Worm (Caenorhabditis elegans) whole organism, young adult: ENCODE data around the gene F59E11.7.

ENCODE experiments used
- C17E4.6 ChIP-seq: fragments of 200-800 bp; sonication (Bioruptor generic); IDR thresholded peaks from 2 replicates; pipeline ENCODE4 v1.3.6; 2022; ENCODE audit warnings: missing genetic modification reagents, missing genetic modification characterization, missing compliant biosample characterization
- F33H1.4 ChIP-seq: fragments of 200-800 bp; sonication (Bioruptor generic); IDR thresholded peaks from 2 replicates; pipeline ENCODE4 v1.3.6; 2022; ENCODE audit warnings: missing genetic modification reagents, missing genetic modification characterization, missing compliant biosample characterization
- F37B4.10 ChIP-seq: fragments of 200-800 bp; sonication (Bioruptor generic); IDR thresholded peaks from 2 replicates; pipeline ENCODE4 v1.3.6; 2022; ENCODE audit warnings: missing genetic modification characterization, missing compliant biosample characterization
- K12H6.12 ChIP-seq: fragments of 200-800 bp; sonication (Bioruptor generic); optimal IDR thresholded peaks from 2 replicates; lab custom pipeline; 2018; ENCODE audit warnings: mild to moderate bottlenecking, missing genetic modification characterization, missing compliant biosample characterization
- T07F8.4 ChIP-seq: sonication (generic microtip); optimal IDR thresholded peaks from 2 replicates; lab custom pipeline; 2016; ENCODE audit warnings: mild to moderate bottlenecking, missing genetic modification characterization, moderate library complexity, missing compliant biosample characterization
- T26A5.8 ChIP-seq: sonication (generic microtip); optimal IDR thresholded peaks from 2 replicates; lab custom pipeline; 2016; ENCODE audit warnings: missing genetic modification characterization, missing compliant biosample characterization
- Y67H2A.10 ChIP-seq: fragments of 200-800 bp; sonication (Bioruptor generic); conservative IDR thresholded peaks from 2 replicates; pipeline ENCODE4 v1.3.6; 2022; ENCODE audit warnings: missing genetic modification reagents, missing genetic modification characterization, missing compliant biosample characterization
- aptf-3 ChIP-seq: fragments of 200-800 bp; sonication (Bioruptor generic); IDR thresholded peaks from 2 replicates; pipeline ENCODE4 v1.3.6; 2022; ENCODE audit warnings: missing genetic modification characterization, missing compliant biosample characterization
- athp-1 ChIP-seq: sonication (generic microtip); optimal IDR thresholded peaks from 2 replicates; lab custom pipeline; 2017; ENCODE audit warnings: mild to moderate bottlenecking, missing genetic modification characterization, missing compliant biosample characterization
- ccch-3 ChIP-seq: fragments of 200-800 bp; sonication (Bioruptor generic); optimal IDR thresholded peaks from 2 replicates; lab custom pipeline; 2018; ENCODE audit warnings: mild to moderate bottlenecking, missing genetic modification characterization, missing compliant biosample characterization
- ceh-100 ChIP-seq: fragments of 200-800 bp; sonication (Bioruptor generic); IDR thresholded peaks from 2 replicates; pipeline ENCODE4 v1.3.6; 2022; ENCODE audit warnings: missing genetic modification reagents, missing genetic modification characterization, missing compliant biosample characterization
- ceh-58 ChIP-seq: fragments of 200-800 bp; sonication (Bioruptor generic); IDR thresholded peaks from 2 replicates; pipeline ENCODE4 v1.3.6; 2022; ENCODE audit warnings: missing genetic modification characterization, missing compliant biosample characterization
- ceh-91 ChIP-seq: fragments of 200-800 bp; sonication (Bioruptor generic); IDR thresholded peaks from 2 replicates; pipeline ENCODE4 v1.3.6; 2022; ENCODE audit warnings: missing genetic modification reagents, missing genetic modification characterization, missing compliant biosample characterization
- chd-7 ChIP-seq: sonication (generic microtip); optimal IDR thresholded peaks from 2 replicates; lab custom pipeline; 2016; ENCODE audit warnings: mild to moderate bottlenecking, missing genetic modification characterization, moderate library complexity, missing compliant biosample characterization
- dox-1 ChIP-seq: fragments of 200-800 bp; sonication (Bioruptor generic); IDR thresholded peaks from 2 replicates; pipeline ENCODE4 v1.3.6; 2022; ENCODE audit warnings: missing genetic modification reagents, missing genetic modification characterization, missing compliant biosample characterization
- dpl-1 ChIP-seq: fragments of 150-350 bp; optimal IDR thresholded peaks from 2 replicates; lab custom pipeline; 2014; ENCODE audit warnings: missing biosample characterization, missing genetic modification reagents, missing genetic modification characterization
- egl-44 ChIP-seq: fragments of 200-800 bp; sonication (Bioruptor generic); IDR thresholded peaks from 2 replicates; pipeline ENCODE4 v1.3.6; 2022; ENCODE audit warnings: missing genetic modification reagents, missing genetic modification characterization, missing compliant biosample characterization
- gei-17 ChIP-seq: fragments of 200-800 bp; sonication (Bioruptor generic); optimal IDR thresholded peaks from 2 replicates; lab custom pipeline; 2018; ENCODE audit warnings: mild to moderate bottlenecking, missing genetic modification characterization, missing compliant biosample characterization
- him-1 ChIP-seq: sonication (generic microtip); optimal IDR thresholded peaks from 2 replicates; lab custom pipeline; 2016; ENCODE audit warnings: missing genotype, missing genetic modification reagents, missing genetic modification characterization, missing compliant biosample characterization
- hlh-26 ChIP-seq: fragments of 200-800 bp; sonication (Bioruptor generic); conservative IDR thresholded peaks from 2 replicates; pipeline ENCODE4 v1.3.6; 2022; ENCODE audit warnings: missing genetic modification reagents, missing genetic modification characterization, missing compliant biosample characterization
- lin-26 ChIP-seq: fragments of 200-800 bp; sonication (Bioruptor generic); IDR thresholded peaks from 2 replicates; pipeline ENCODE4 v1.3.6; 2022; ENCODE audit warnings: missing genetic modification reagents, missing genetic modification characterization, missing compliant biosample characterization
- lin-40 ChIP-seq: sonication (generic microtip); optimal IDR thresholded peaks from 2 replicates; lab custom pipeline; 2016; ENCODE audit warnings: missing genetic modification characterization, mild to moderate bottlenecking, missing compliant biosample characterization, missing genotype, missing genetic modification reagents
- lin-54 ChIP-seq: fragments of 200-800 bp; sonication (Bioruptor generic); optimal IDR thresholded peaks from 2 replicates; lab custom pipeline; 2018; ENCODE audit warnings: mild to moderate bottlenecking, missing genetic modification characterization, missing compliant biosample characterization
- lsl-1 ChIP-seq: fragments of 200-800 bp; sonication (Bioruptor generic); optimal IDR thresholded peaks from 2 replicates; lab custom pipeline; 2018; ENCODE audit warnings: mild to moderate bottlenecking, missing genetic modification characterization, moderate library complexity, missing compliant biosample characterization
- madf-10 ChIP-seq: sonication (generic microtip); optimal IDR thresholded peaks from 2 replicates; lab custom pipeline; 2016; ENCODE audit warnings: mild to moderate bottlenecking, missing genetic modification characterization, missing compliant biosample characterization
- madf-6 ChIP-seq: fragments of 200-800 bp; sonication (Bioruptor generic); IDR thresholded peaks from 2 replicates; pipeline ENCODE4 v1.3.6; 2022; ENCODE audit warnings: missing genetic modification reagents, missing genetic modification characterization, missing compliant biosample characterization
- nfya-2 ChIP-seq: fragments of 200-800 bp; sonication (Bioruptor generic); IDR thresholded peaks from 2 replicates; pipeline ENCODE4 v1.3.6; 2022; ENCODE audit warnings: missing genetic modification reagents, missing genetic modification characterization, missing compliant biosample characterization
- nhr-120 ChIP-seq: fragments of 200-800 bp; sonication (Bioruptor generic); IDR thresholded peaks from 2 replicates; pipeline ENCODE4 v1.3.6; 2022; ENCODE audit warnings: missing genetic modification characterization, missing compliant biosample characterization
- pbrm-1 ChIP-seq: fragments of 200-800 bp; sonication (Bioruptor generic); IDR thresholded peaks from 2 replicates; pipeline ENCODE4 v1.3.6; 2022; ENCODE audit warnings: missing genetic modification reagents, missing genetic modification characterization, missing compliant biosample characterization
- pha-4 ChIP-seq: fragments of 150-350 bp; sonication (generic microtip); optimal IDR thresholded peaks from 2 replicates; lab custom pipeline; 2014; ENCODE audit warnings: missing biosample characterization, missing genetic modification reagents, missing genetic modification characterization
- rpc-1 ChIP-seq, 2 experiments: fragments of 150-350 bp in 1 of 2; sonication (generic microtip) in 1 of 2; optimal IDR thresholded peaks; 2 replicates each; lab custom pipeline; 2014 to 2018; ENCODE audit warnings: missing biosample characterization in 1 of 2, missing genetic modification characterization in 1 of 2, missing genetic modification reagents in 1 of 2, missing genotype in 1 of 2
- snpc-3.4 ChIP-seq: sonication (generic microtip); optimal IDR thresholded peaks from 2 replicates; lab custom pipeline; 2017; ENCODE audit warnings: missing genetic modification characterization, mild to moderate bottlenecking, missing compliant biosample characterization, antibody characterized with exemption, moderate library complexity, missing genotype, missing genetic modification reagents
- tbp1 ChIP-seq: fragments of 200-800 bp; sonication (Bioruptor generic); optimal IDR thresholded peaks from 2 replicates; lab custom pipeline; 2018; ENCODE audit warnings: mild to moderate bottlenecking, missing genetic modification characterization, missing compliant biosample characterization
- tbx-9 ChIP-seq: sonication (generic microtip); optimal IDR thresholded peaks from 2 replicates; lab custom pipeline; 2016; ENCODE audit warnings: borderline replicate concordance, missing genetic modification characterization, inconsistent platforms, missing compliant biosample characterization
- unc-130 ChIP-seq: sonication (generic microtip); optimal IDR thresholded peaks from 2 replicates; lab custom pipeline; 2016; ENCODE audit warnings: missing genetic modification reagents, missing genetic modification characterization, missing compliant biosample characterization
- unc-62 ChIP-seq: fragments of 150-350 bp; optimal IDR thresholded peaks from 2 replicates; lab custom pipeline; 2014; ENCODE audit warnings: missing biosample characterization, missing genetic modification reagents, missing genetic modification characterization
- ztf-26 ChIP-seq: sonication (generic microtip); optimal IDR thresholded peaks from 2 replicates; lab custom pipeline; 2017; ENCODE audit warnings: missing genetic modification characterization, missing compliant biosample characterization
- ztf-28 ChIP-seq: fragments of 200-800 bp; sonication (Bioruptor generic); IDR thresholded peaks from 2 replicates; pipeline ENCODE4 v1.3.6; 2022; ENCODE audit warnings: missing genetic modification reagents, missing genetic modification characterization, missing compliant biosample characterization
- ztf-6 ChIP-seq: fragments of 200-800 bp; sonication (Bioruptor generic); IDR thresholded peaks from 2 replicates; pipeline ENCODE4 v1.3.6; 2022; ENCODE audit warnings: missing genetic modification reagents, missing genetic modification characterization, missing compliant biosample characterization

The F59E11.7 gene

ce11 chrV:8983604-8984003 is 6.4 kb upstream of the F59E11.7 start, which contains the start of gene str-86:
str-86 (minus strand) TSS chrV:8983704.
- TF ChIP-seq ceh-91 (GFP tag; lab: Robert Waterston, UW) (no peak), ccch-3 (GFP tag; lab: Kevin White, UChicago) (no peak), lin-54 (GFP tag; lab: Kevin White, UChicago) (no peak), pha-4 (no peak), lsl-1 (GFP tag; lab: Kevin White, UChicago) (no peak), T07F8.4 (tag; lab: Kevin White, UChicago) (no peak), F33H1.4 (GFP tag; lab: Robert Waterston, UW) (no peak), nfya-2 (GFP tag; lab: Robert Waterston, UW) (no peak), egl-44 (no peak), ztf-28 (GFP tag; lab: Robert Waterston, UW) (no peak), tbp1 (no peak), ztf-6 (GFP tag; lab: Robert Waterston, UW) (no peak), madf-6 (no peak), K12H6.12 (tag; lab: Kevin White, UChicago) (no peak), aptf-3 (GFP tag; lab: Robert Waterston, UW) (no peak), ceh-100 (no peak), pbrm-1 (GFP tag; lab: Robert Waterston, UW) (no peak), dox-1 (GFP tag; lab: Robert Waterston, UW) (no peak), gei-17 (no peak)

ce11 chrV:8984783-8985182 is 5.3 kb upstream of the F59E11.7 start:
- TF ChIP-seq hlh-26 (GFP tag; lab: Robert Waterston, UW) (no peak), lin-26 (no peak), T26A5.8 (tag; lab: Kevin White, UChicago) (no peak), rpc-1 (optimal IDR thresholded peaks at IDR 0.05; lab: Kevin White, UChicago) (no peak), rpc-1 (tag; optimal IDR thresholded peaks at IDR 0.05; lab: Kevin White, UChicago) (no peak), tbp1 (no peak), ztf-28 (GFP tag; lab: Robert Waterston, UW) (no peak), him-1 (tag; lab: Kevin White, UChicago) (no peak), tbx-9 (tag; lab: Kevin White, UChicago) (no peak), unc-62 (GFP tag; lab: Kevin White, UChicago) (no peak), ztf-26 (tag; lab: Kevin White, UChicago) (no peak), pha-4 (no peak), lin-40 (no peak), unc-130 (GFP tag; lab: Kevin White, UChicago) (no peak), nhr-120 (no peak), athp-1 (no peak), chd-7 (no peak)
- TF ChIP-seq, all 124 proteins: peak for 0

- TF ChIP-seq C17E4.6 (GFP tag; lab: Robert Waterston, UW) (no peak), snpc-3.4 (tag; lab: Kevin White, UChicago) (no peak), F37B4.10 (GFP tag; lab: Robert Waterston, UW) (no peak), madf-10 (no peak), ceh-58 (GFP tag; lab: Robert Waterston, UW) (no peak), nhr-120 (no peak), tbx-9 (tag; lab: Kevin White, UChicago) (no peak), Y67H2A.10 (GFP tag; lab: Robert Waterston, UW) (no peak), dpl-1 (GFP tag; lab: Kevin White, UChicago) (no peak), tbp1 (no peak)
Measured at ce11 chrV:8985740-8986139, 4.3 kb upstream of the F59E11.7 start, which contains the start of gene str-85. str-85 (minus strand) TSS chrV:8985840.
